Fruit fly (Drosophila melanogaster) Kc167 (cell line): ENCODE data around the gene Hel89B.

Experiments used
- Myc ChIP-seq: fragments of >200 bp; optimal IDR thresholded peaks from 2 replicates; lab custom pipeline; 2017; ENCODE audit warnings: missing external identifiers
- insv ChIP-seq: fragments of >200 bp; optimal IDR thresholded peaks from 3 replicates; lab custom pipeline; 2018; ENCODE audit warnings: missing external identifiers
- ttk ChIP-seq: sonication (Bioruptor generic); optimal IDR thresholded peaks from 2 replicates; lab custom pipeline; 2017; ENCODE audit warnings: missing external identifiers

DNA sequence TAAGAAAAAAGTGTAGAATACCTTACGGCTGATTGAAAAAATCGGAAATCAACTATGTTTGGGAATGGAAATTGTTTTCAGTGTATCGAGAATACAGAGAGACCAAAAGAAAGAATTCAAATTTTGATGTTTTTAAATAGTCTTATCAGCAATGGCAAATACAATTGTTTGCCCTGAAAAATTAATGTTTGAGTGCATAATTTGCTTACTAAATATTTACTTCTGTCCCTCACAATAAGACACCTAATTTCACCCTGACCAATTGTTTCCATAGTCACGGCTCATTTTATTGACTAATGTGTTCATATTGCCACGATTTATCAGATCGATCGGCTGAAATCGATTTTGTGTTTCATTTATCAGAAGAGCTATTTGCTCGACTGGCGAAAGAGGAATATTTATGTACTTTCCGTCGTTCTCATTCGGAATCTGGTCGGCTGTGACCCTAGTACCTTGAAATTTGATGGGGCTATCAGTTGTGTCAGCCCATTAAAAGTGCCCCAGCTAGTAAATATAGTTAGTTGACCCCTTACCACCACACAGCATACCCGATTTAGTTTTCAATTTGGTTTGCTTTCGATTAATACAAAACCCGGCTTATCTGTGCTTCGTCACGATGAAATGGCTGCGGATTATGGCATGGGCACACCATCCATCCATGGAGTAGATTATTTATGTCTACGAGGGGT lies 10.6 kb downstream of the Hel89B start:
- TF ChIP-seq Myc (lab: Kevin White, UChicago), result no peak
- no peak for TF ChIP-seq insv (lab: Kevin White, UChicago)
- TF ChIP-seq ttk (lab: Kevin White, UChicago), result no peak
